Worm (Caenorhabditis elegans): ENCODE measurements around the gene ptp-8.

The ptp-8 gene

DNA sequence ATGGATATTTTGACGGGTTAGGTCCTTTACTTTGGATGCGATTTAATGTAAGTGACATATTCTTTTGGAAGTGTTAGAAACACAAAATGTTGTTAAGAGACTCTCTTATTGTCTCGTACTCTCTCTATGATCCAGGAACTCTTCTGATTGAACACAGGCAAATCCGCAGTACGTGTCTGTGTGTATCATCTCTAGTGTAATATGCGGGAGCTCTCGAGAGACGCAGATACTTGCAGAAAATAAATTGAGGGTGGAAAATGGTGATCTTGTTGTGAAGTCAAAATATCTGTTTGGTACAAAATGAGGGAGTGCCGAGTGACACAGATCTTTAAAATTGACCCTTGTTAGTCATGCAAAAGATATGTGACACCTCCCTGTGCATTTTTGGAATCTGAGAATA lies 24.8 kb downstream of the ptp-8 start:
- TF ChIP-seq skn-1 (tag; optimal IDR thresholded peaks at IDR 0.05) (no peak), ztf-11 (tag; optimal IDR thresholded peaks at IDR 0.05) (no peak), ceh-82 (tag; optimal IDR thresholded peaks at IDR 0.05) (no peak)

ce11 chrIV:7407301-7407700 lies 25.4 kb downstream of the ptp-8 start:
- TF ChIP-seq Y55F3AM.14 (GFP tag; optimal IDR thresholded peaks at IDR 0.05): no peak
- no peak for TF ChIP-seq mab-5 (tag; optimal IDR thresholded peaks at IDR 0.05)
- no peak for TF ChIP-seq ceh-82 (tag; optimal IDR thresholded peaks at IDR 0.05)
- no peak for TF ChIP-seq gmeb-1 (tag; optimal IDR thresholded peaks at IDR 0.05)
- no peak for TF ChIP-seq nhr-77 (tag; optimal IDR thresholded peaks at IDR 0.05)
- no peak for TF ChIP-seq nhr-237 (tag; optimal IDR thresholded peaks at IDR 0.05)
- TF ChIP-seq blmp-1 (tag; optimal IDR thresholded peaks at IDR 0.05; ENCODE audit: insufficient read depth): no peak
- TF ChIP-seq elt-1 (tag; optimal IDR thresholded peaks at IDR 0.05): no peak
- no peak for TF ChIP-seq sma-9 (GFP tag; optimal IDR thresholded peaks at IDR 0.05)
- TF ChIP-seq sma-9 (tag; optimal IDR thresholded peaks at IDR 0.05): no peak
- no peak for TF ChIP-seq ZK546.5 (tag; optimal IDR thresholded peaks at IDR 0.05)
- TF ChIP-seq F13H6.1 (tag; optimal IDR thresholded peaks at IDR 0.05): no peak
- TF ChIP-seq ztf-4 (tag; optimal IDR thresholded peaks at IDR 0.05): no peak
- TF ChIP-seq R02D3.7 (tag; optimal IDR thresholded peaks at IDR 0.05): no peak
- TF ChIP-seq nhr-25 (tag; optimal IDR thresholded peaks at IDR 0.05): no peak

DNA sequence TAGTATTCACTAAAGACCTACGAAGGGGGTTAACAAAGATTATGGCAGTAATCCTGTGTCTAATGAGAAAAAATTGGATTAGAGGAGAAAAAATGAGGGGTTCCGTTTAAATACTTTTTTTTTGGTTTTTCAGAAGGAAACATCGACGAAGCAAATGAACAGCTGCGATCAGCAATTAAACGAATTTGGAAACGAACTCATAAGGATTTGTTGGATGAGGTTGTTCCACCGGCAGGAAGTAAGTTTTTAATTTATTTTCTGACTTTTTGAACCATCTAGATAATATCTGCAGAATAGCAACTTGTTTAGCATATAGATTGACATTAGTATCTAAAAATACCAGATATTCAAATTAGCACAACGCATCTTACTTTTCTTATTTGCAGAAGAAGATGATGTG lies 31.7 kb downstream of the ptp-8 start:
- TF ChIP-seq sma-3 (GFP tag; optimal IDR thresholded peaks at IDR 0.05) (no peak), nhr-12 (tag; optimal IDR thresholded peaks at IDR 0.05) (no peak), snpc-4 (tag; optimal IDR thresholded peaks at IDR 0.05) (no peak), crh-2 (tag; optimal IDR thresholded peaks at IDR 0.05) (no peak), C34F6.9 (tag; optimal IDR thresholded peaks at IDR 0.05) (no peak), nhr-77 (tag; optimal IDR thresholded peaks at IDR 0.05) (no peak), egl-27 (tag; optimal IDR thresholded peaks at IDR 0.05) (no peak), blmp-1 (tag; optimal IDR thresholded peaks at IDR 0.05; ENCODE audit: insufficient read depth) (no peak), nhr-10 (tag; optimal IDR thresholded peaks at IDR 0.05) (no peak), R02D3.7 (tag; optimal IDR thresholded peaks at IDR 0.05) (no peak)

DNA sequence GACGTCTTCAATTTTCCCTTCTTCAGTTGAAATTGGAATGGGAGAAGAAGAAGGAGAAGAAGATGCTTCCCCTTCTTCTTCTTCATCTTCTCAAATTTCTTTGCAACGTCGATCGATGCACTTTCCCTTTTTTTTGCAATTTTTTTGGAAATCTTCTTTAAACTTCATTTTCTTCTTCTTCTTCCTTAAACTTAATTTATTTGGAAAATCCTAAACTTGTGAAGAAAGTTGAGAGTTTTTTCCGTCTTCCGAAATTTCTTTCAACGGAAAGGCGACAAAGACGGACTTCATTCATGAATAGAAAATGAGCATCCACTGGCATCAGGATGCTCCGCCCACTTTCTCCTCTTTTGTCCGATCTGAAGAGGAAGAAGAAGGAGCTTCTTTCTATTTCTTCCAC lies 32.3 kb downstream of the ptp-8 start:
- TF ChIP-seq unc-55 (GFP tag; optimal IDR thresholded peaks at IDR 0.05): peak; percentile 48
- TF ChIP-seq fos-1 (tag; optimal IDR thresholded peaks at IDR 0.05): no peak
- TF ChIP-seq unc-39 (tag; optimal IDR thresholded peaks at IDR 0.05): no peak

DNA sequence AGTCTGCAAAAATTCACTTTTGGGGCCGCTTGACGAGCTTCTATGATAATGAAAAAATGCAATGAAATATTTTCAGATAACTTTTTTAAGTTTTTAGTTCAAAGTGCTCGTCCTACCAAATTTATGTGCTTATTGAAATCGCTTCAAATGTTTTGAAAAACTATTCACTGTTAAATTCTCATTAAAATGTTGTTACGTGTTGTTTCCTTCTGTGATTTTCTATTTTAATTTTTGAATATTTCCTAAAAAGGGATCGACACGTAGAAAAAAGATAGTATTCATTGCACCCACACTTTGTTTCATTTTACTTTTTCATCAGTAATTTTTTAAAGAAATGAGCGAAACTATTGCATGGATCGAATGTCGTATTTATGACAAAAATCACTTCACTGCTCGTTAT lies 37.0 kb downstream of the ptp-8 start, which contains the start of gene B0496.6:
TSS of gene B0496.6 (plus strand) at position 301 of the 400 bp plus-strand sequence.
- no peak for TF ChIP-seq zag-1 (tag; optimal IDR thresholded peaks at IDR 0.05)
- no peak for TF ChIP-seq nhr-10 (tag; optimal IDR thresholded peaks at IDR 0.05)
- no peak for TF ChIP-seq peb-1 (tag; optimal IDR thresholded peaks at IDR 0.05)
- TF ChIP-seq nhr-6 (tag; optimal IDR thresholded peaks at IDR 0.05): no peak
- no peak for TF ChIP-seq gmeb-1 (tag; optimal IDR thresholded peaks at IDR 0.05)
- no peak for TF ChIP-seq ztf-1 (GFP tag; conservative IDR thresholded peaks at IDR 0.05)
- no peak for TF ChIP-seq sma-9 (GFP tag; optimal IDR thresholded peaks at IDR 0.05)
- no peak for TF ChIP-seq sma-9 (tag; optimal IDR thresholded peaks at IDR 0.05)
- no peak for TF ChIP-seq lsy-2 (tag; optimal IDR thresholded peaks at IDR 0.05)
- no peak for TF ChIP-seq ama-1 (optimal IDR thresholded peaks at IDR 0.05)
- no peak for TF ChIP-seq skn-1 (tag; optimal IDR thresholded peaks at IDR 0.05)
- no peak for TF ChIP-seq lin-39 (tag; optimal IDR thresholded peaks at IDR 0.05)
- no peak for TF ChIP-seq nhr-237 (tag; optimal IDR thresholded peaks at IDR 0.05)
- no peak for TF ChIP-seq ceh-82 (tag; optimal IDR thresholded peaks at IDR 0.05)
- TF ChIP-seq nhr-129 (tag; optimal IDR thresholded peaks at IDR 0.05): no peak
- TF ChIP-seq snpc-4 (tag; optimal IDR thresholded peaks at IDR 0.05): no peak
- TF ChIP-seq blmp-1 (tag; optimal IDR thresholded peaks at IDR 0.05; ENCODE audit: insufficient read depth): no peak
- no peak for TF ChIP-seq nhr-77 (tag; optimal IDR thresholded peaks at IDR 0.05)
- TF ChIP-seq ztf-11 (tag; optimal IDR thresholded peaks at IDR 0.05): no peak
- TF ChIP-seq F13H6.1 (tag; optimal IDR thresholded peaks at IDR 0.05): no peak

DNA sequence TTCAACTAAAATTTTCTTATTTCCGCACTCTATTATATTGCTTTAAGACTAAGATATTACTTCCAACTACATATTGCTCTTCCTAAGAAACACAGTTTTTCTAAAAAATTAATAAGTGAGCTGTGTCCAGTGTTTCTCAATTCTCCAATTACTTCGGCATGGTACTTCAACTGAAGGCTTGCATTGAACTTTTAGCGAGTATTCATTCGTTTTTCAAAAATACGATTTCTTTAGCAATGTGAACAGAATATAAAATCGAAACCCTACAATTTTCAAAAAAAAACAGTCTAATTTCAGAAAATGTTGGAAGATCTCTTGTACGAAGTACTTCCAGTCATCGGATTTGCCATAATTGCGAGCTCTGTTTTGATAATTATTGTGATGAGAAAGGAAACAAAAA lies 39.1 kb downstream of the ptp-8 start, which contains the start of gene srtx-1:
TSS of gene srtx-1 (plus strand) at position 301 of the 400 bp plus-strand sequence.
- no peak for TF ChIP-seq sem-4 (tag; optimal IDR thresholded peaks at IDR 0.05)
- TF ChIP-seq ztf-1 (GFP tag; conservative IDR thresholded peaks at IDR 0.05): no peak
- no peak for TF ChIP-seq blmp-1 (tag; optimal IDR thresholded peaks at IDR 0.05; ENCODE audit: insufficient read depth)
- TF ChIP-seq lin-13 (GFP tag; optimal IDR thresholded peaks at IDR 0.05): no peak
- no peak for TF ChIP-seq dmd-4 (tag; optimal IDR thresholded peaks at IDR 0.05)
- no peak for TF ChIP-seq egl-27 (tag; optimal IDR thresholded peaks at IDR 0.05)
- TF ChIP-seq sma-3 (GFP tag; optimal IDR thresholded peaks at IDR 0.05): no peak
- no peak for TF ChIP-seq nhr-12 (tag; optimal IDR thresholded peaks at IDR 0.05)
- TF ChIP-seq nhr-21 (tag; optimal IDR thresholded peaks at IDR 0.05): no peak
- no peak for TF ChIP-seq snpc-4 (tag; optimal IDR thresholded peaks at IDR 0.05)
- no peak for TF ChIP-seq unc-55 (GFP tag; optimal IDR thresholded peaks at IDR 0.05)
- TF ChIP-seq zag-1 (tag; optimal IDR thresholded peaks at IDR 0.05): no peak
- no peak for TF ChIP-seq elt-1 (tag; optimal IDR thresholded peaks at IDR 0.05)

Data from whole organism, L2 larva.